Worm (Caenorhabditis elegans): ENCODE measurements around the gene fipr-4.

DNA sequence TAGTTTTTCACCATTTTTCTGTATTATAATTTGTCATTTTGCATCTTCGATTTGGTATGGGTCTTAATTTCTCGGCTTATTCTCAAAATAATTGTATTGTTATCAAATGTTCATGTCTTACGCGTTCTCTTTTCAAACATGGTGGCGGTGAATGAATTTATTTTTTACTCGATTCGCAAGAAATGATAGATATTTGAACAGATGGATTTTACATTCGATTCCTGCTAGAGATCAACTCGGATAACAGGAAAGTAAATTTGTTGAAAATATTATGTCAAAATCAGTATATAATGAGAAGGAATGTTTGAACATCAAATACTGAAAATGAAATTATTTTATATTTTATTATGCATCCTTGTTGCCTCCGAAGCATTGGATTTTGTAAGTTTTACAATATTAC is 45.3 kb downstream of the fipr-4 start, which contains the start of gene ZK856.4:
- TF ChIP-seq pha-2 (tag; optimal IDR thresholded peaks at IDR 0.05), result no peak
- TF ChIP-seq Y22D7AL.16 (tag; optimal IDR thresholded peaks at IDR 0.05), result no peak
- TF ChIP-seq elt-2 (tag; optimal IDR thresholded peaks at IDR 0.05), result no peak
